Fruit fly (Drosophila melanogaster) whole organism, pupa: Measurements from ENCODE around the gene CtsL4.

ENCODE experiments used
- CG10348 ChIP-seq: fragments of 200-800 bp; sonication (Bioruptor generic); IDR thresholded peaks from 2 replicates; pipeline ENCODE4 v1.3.6; 2022; ENCODE audit warnings: missing biosample characterization, missing genetic modification characterization
- CG12605 ChIP-seq: fragments of 200-800 bp; sonication (Bioruptor generic); IDR thresholded peaks from 2 replicates; pipeline ENCODE4 v1.3.6; 2022; ENCODE audit warnings: missing biosample characterization, missing genetic modification characterization
- CG13204 ChIP-seq: fragments of 200-800 bp; sonication (Bioruptor generic); optimal IDR thresholded peaks from 2 replicates; lab custom pipeline; 2018; ENCODE audit warnings: missing biosample characterization, mild to moderate bottlenecking, missing genetic modification characterization, moderate library complexity
- CG15710 ChIP-seq: fragments of 200-800 bp; sonication (Bioruptor generic); optimal IDR thresholded peaks from 2 replicates; lab custom pipeline; 2018; ENCODE audit warnings: missing biosample characterization, mild to moderate bottlenecking, missing genetic modification characterization, moderate library complexity
- CG34367 ChIP-seq: fragments of 200-800 bp; sonication (Bioruptor generic); optimal IDR thresholded peaks from 2 replicates; lab custom pipeline; 2018; ENCODE audit warnings: missing biosample characterization, mild to moderate bottlenecking, missing genetic modification characterization
- CG4496 ChIP-seq: fragments of 200-800 bp; sonication (Bioruptor generic); IDR thresholded peaks from 3 replicates; pipeline ENCODE4 v1.3.6; 2022; ENCODE audit warnings: missing biosample characterization, missing genetic modification characterization
- CG8159 ChIP-seq: fragments of 200-800 bp; sonication (Bioruptor generic); optimal IDR thresholded peaks from 3 replicates; lab custom pipeline; 2018; ENCODE audit warnings: missing biosample characterization, mild to moderate bottlenecking, missing genetic modification characterization, moderate library complexity
- CG8301 ChIP-seq: fragments of 200-800 bp; sonication (Bioruptor generic); optimal IDR thresholded peaks from 2 replicates; lab custom pipeline; 2018; ENCODE audit warnings: missing biosample characterization, mild to moderate bottlenecking, missing genetic modification characterization
- D1 ChIP-seq: fragments of 200-800 bp; sonication (Bioruptor generic); optimal IDR thresholded peaks from 2 replicates; lab custom pipeline; 2018; ENCODE audit warnings: missing biosample characterization, mild to moderate bottlenecking, missing genetic modification characterization, moderate library complexity
- EcR ChIP-seq: fragments of 200-800 bp; sonication (Bioruptor generic); optimal IDR thresholded peaks from 3 replicates; lab custom pipeline; 2019; ENCODE audit warnings: missing biosample characterization, missing genetic modification characterization, mild to moderate bottlenecking, moderate library complexity, missing genetic modification reagents
- Ets98B ChIP-seq: fragments of 200-800 bp; sonication (Bioruptor generic); IDR thresholded peaks from 2 replicates; pipeline ENCODE4 v1.3.6; 2022; ENCODE audit warnings: missing biosample characterization, missing genetic modification characterization
- Pif1A ChIP-seq: fragments of 200-800 bp; sonication (Bioruptor generic); optimal IDR thresholded peaks from 3 replicates; lab custom pipeline; 2016; ENCODE audit warnings: missing biosample characterization, missing genetic modification characterization
- Pif1B ChIP-seq: fragments of 200-800 bp; sonication (Bioruptor generic); optimal IDR thresholded peaks from 3 replicates; lab custom pipeline; 2016; ENCODE audit warnings: missing biosample characterization, missing genetic modification characterization
- Snoo ChIP-seq: fragments of 200-800 bp; sonication (Bioruptor generic); optimal IDR thresholded peaks from 3 replicates; lab custom pipeline; 2017; ENCODE audit warnings: missing biosample characterization, mild to moderate bottlenecking, missing genetic modification characterization, inconsistent platforms

- TF ChIP-seq Snoo (tag; lab: Kevin White, UChicago) (no peak), CG15710 (tag; lab: Kevin White, UChicago) (no peak), CG8159 (tag; lab: Kevin White, UChicago) (no peak), Pif1B (no peak), D1 (tag; lab: Kevin White, UChicago) (no peak), CG8301 (no peak), CG34367 (tag; lab: Kevin White, UChicago) (no peak), CG13204 (no peak), Pif1A (GFP tag; lab: Kevin White, UChicago) (no peak), Ets98B (GFP tag; lab: Robert Waterston, UW) (no peak), CG10348 (GFP tag; lab: Robert Waterston, UW) (no peak), EcR (no peak), CG4496 (no peak), CG12605 (GFP tag; lab: Robert Waterston, UW) (no peak)
Observed at dm6 chr2L:10405008-10405654, 48.7 kb upstream of the CtsL4 start, which contains the start of the genes CG17768, LSm-4 and Ir31a.
